Worm (Caenorhabditis elegans): ENCODE results near the gene F38A1.8.

F38A1.8 gene

DNA sequence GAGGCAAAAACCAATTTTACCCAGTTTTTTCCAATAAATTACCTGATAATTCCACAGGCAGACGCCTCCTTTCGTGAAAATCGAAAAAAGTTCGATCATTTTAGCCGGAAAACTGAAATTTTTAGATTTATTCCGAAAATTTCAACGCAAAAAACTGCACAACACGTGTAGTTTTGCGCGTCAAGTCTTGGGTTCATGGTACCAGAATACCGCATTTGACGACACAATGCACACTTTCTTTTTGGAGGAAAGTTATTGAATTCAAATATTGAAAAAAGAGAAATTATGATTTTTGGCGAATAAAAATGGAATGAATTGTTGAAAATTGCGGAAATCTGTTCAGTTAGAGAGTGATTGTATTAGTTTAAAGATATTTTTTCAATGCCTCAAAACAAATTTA, at the start of gene F38A1.8:
Gene F38A1.8, minus strand, starts transcription at position 167 of the 400 bp plus-strand sequence.
- TF ChIP-seq nhr-76 (tag; optimal IDR thresholded peaks at IDR 0.05) (no peak), blmp-1 (tag; optimal IDR thresholded peaks at IDR 0.05) (no peak), unc-62 (GFP tag; optimal IDR thresholded peaks at IDR 0.05) (no peak), nhr-2 (tag; optimal IDR thresholded peaks at IDR 0.05) (no peak), tbx-8 (GFP tag; optimal IDR thresholded peaks at IDR 0.05) (no peak), snpc-4 (tag; optimal IDR thresholded peaks at IDR 0.05) (no peak), unc-120 (tag; optimal IDR thresholded peaks at IDR 0.05; ENCODE audit: poor library complexity, severe bottlenecking) (no peak), drap-1 (GFP tag; optimal IDR thresholded peaks at IDR 0.05) (no peak), ceh-43 (GFP tag; optimal IDR thresholded peaks at IDR 0.05) (no peak), hlh-1 (tag; optimal IDR thresholded peaks at IDR 0.05) (no peak), zip-8 (tag; optimal IDR thresholded peaks at IDR 0.05) (no peak), lsy-2 (tag; optimal IDR thresholded peaks at IDR 0.05) (peak; percentile 64), mls-2 (tag; optimal IDR thresholded peaks at IDR 0.05) (no peak), M03D4.4 (tag; optimal IDR thresholded peaks at IDR 0.05) (no peak), lin-13 (tag; optimal IDR thresholded peaks at IDR 0.05) (peak; percentile 51), pha-4 (tag; optimal IDR thresholded peaks at IDR 0.05) (peak; percentile 32), nhr-237 (tag; optimal IDR thresholded peaks at IDR 0.05) (peak; percentile 64), flh-1 (GFP tag; optimal IDR thresholded peaks at IDR 0.05) (no peak), elt-3 (tag; optimal IDR thresholded peaks at IDR 0.05) (no peak), lin-32 (GFP tag; optimal IDR thresholded peaks at IDR 0.05) (no peak), mep-1 (tag; optimal IDR thresholded peaks at IDR 0.05) (peak; percentile 36), elt-1 (tag; optimal IDR thresholded peaks at IDR 0.05; ENCODE audit: borderline replicate concordance, insufficient read depth) (no peak), ces-1 (GFP tag; optimal IDR thresholded peaks at IDR 0.05) (no peak)

DNA sequence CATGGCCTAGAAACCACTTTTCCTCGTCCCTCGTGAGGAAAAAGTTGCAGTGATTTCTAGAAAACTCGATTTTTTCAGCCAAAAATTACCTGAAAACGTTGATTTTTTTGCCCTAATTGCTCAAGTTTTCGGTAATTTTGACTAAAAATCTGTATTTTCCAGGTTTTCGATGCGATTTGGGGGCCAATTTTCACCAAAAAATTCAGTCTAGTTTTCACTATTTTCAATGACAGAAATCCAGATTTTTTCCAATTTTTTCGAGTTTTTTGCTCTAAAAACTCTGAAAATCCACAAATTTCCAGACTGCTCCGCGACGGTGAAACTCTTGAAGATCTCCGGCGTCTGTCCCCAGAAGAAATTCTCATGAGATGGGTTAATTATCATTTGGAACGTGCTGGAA, 49.7 kb upstream of the F38A1.8 start, which contains the start of gene plst-1:
Gene plst-1, plus strand, starts transcription at position 301 of the 400 bp plus-strand sequence.
- no peak for TF ChIP-seq mab-5 (tag; optimal IDR thresholded peaks at IDR 0.05)
- TF ChIP-seq nhr-12 (tag; optimal IDR thresholded peaks at IDR 0.05), result no peak
- TF ChIP-seq blmp-1 (tag; optimal IDR thresholded peaks at IDR 0.05), result no peak
- no peak for TF ChIP-seq lsy-2 (tag; optimal IDR thresholded peaks at IDR 0.05)
- TF ChIP-seq lin-13 (tag; optimal IDR thresholded peaks at IDR 0.05), result no peak
- TF ChIP-seq cnd-1 (tag; optimal IDR thresholded peaks at IDR 0.05), result no peak
- no peak for TF ChIP-seq unc-120 (tag; optimal IDR thresholded peaks at IDR 0.05; ENCODE audit: poor library complexity, severe bottlenecking)
- TF ChIP-seq zip-8 (tag; optimal IDR thresholded peaks at IDR 0.05), result no peak
- TF ChIP-seq nhr-2 (tag; optimal IDR thresholded peaks at IDR 0.05), result no peak
- TF ChIP-seq tbx-8 (GFP tag; optimal IDR thresholded peaks at IDR 0.05), result no peak
- no peak for TF ChIP-seq nhr-28 (tag; optimal IDR thresholded peaks at IDR 0.05)
- TF ChIP-seq ceh-39 (tag; optimal IDR thresholded peaks at IDR 0.05), result no peak
- no peak for TF ChIP-seq mep-1 (tag; optimal IDR thresholded peaks at IDR 0.05)

DNA sequence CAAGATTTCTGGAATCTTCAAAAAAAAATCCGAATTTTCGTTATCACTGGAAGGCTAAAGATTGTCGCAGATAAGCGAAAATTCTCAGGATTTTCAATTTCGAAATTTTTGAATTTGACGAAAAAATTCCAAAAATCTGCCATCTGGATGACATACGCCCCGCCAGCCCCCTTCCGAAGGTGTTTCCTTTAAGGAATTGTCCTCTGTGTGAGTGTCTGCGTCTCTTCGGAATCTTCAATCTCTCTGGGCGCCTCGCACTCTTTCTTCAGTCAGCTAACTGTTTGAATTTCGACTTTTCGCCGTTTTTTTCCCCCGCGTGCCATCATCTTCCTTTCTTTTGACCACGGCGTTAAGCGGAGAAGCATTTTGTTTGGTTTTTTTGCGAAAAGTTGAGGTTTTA, 46.9 kb upstream of the F38A1.8 start:
- no peak for TF ChIP-seq unc-120 (tag; optimal IDR thresholded peaks at IDR 0.05; ENCODE audit: poor library complexity, severe bottlenecking)
- no peak for TF ChIP-seq ceh-83 (GFP tag; optimal IDR thresholded peaks at IDR 0.05)
- no peak for TF ChIP-seq mab-5 (tag; optimal IDR thresholded peaks at IDR 0.05)
- no peak for TF ChIP-seq lin-32 (GFP tag; optimal IDR thresholded peaks at IDR 0.05)
- TF ChIP-seq nhr-237 (tag; optimal IDR thresholded peaks at IDR 0.05), result no peak
- TF ChIP-seq elt-3 (tag; optimal IDR thresholded peaks at IDR 0.05), result no peak
- TF ChIP-seq bed-3 (GFP tag; optimal IDR thresholded peaks at IDR 0.05), result no peak
- no peak for TF ChIP-seq ztf-11 (tag; optimal IDR thresholded peaks at IDR 0.05)
- TF ChIP-seq mls-2 (tag; optimal IDR thresholded peaks at IDR 0.05), result no peak

- TF ChIP-seq elt-3 (tag; optimal IDR thresholded peaks at IDR 0.05), result no peak
- no peak for TF ChIP-seq tbx-8 (GFP tag; optimal IDR thresholded peaks at IDR 0.05)
- no peak for TF ChIP-seq ces-1 (GFP tag; optimal IDR thresholded peaks at IDR 0.05)
- no peak for TF ChIP-seq sem-2 (GFP tag; optimal IDR thresholded peaks at IDR 0.05)
- TF ChIP-seq ztf-11 (tag; optimal IDR thresholded peaks at IDR 0.05), result no peak
- TF ChIP-seq lin-32 (GFP tag; optimal IDR thresholded peaks at IDR 0.05), result no peak
- TF ChIP-seq cnd-1 (tag; optimal IDR thresholded peaks at IDR 0.05), result no peak
- TF ChIP-seq hlh-1 (tag; optimal IDR thresholded peaks at IDR 0.05), result no peak
- TF ChIP-seq mls-2 (tag; optimal IDR thresholded peaks at IDR 0.05), result no peak
- TF ChIP-seq unc-120 (tag; optimal IDR thresholded peaks at IDR 0.05; ENCODE audit: poor library complexity, severe bottlenecking), result no peak
- TF ChIP-seq mep-1 (tag; optimal IDR thresholded peaks at IDR 0.05), result no peak
- TF ChIP-seq unc-39 (tag; optimal IDR thresholded peaks at IDR 0.05), result no peak
- no peak for TF ChIP-seq ceh-43 (GFP tag; optimal IDR thresholded peaks at IDR 0.05)
- TF ChIP-seq sptf-1 (tag; optimal IDR thresholded peaks at IDR 0.05), result no peak
- TF ChIP-seq ceh-39 (tag; optimal IDR thresholded peaks at IDR 0.05), result no peak
- no peak for TF ChIP-seq nhr-2 (tag; optimal IDR thresholded peaks at IDR 0.05)
- no peak for TF ChIP-seq lin-13 (tag; optimal IDR thresholded peaks at IDR 0.05)
- no peak for TF ChIP-seq flh-1 (GFP tag; optimal IDR thresholded peaks at IDR 0.05)
Measured at ce11 chrIV:1284877-1285276, 45.2 kb upstream of the F38A1.8 start.

Data from whole organism, mixed stage, embryonic.